Worm (Caenorhabditis elegans): Measurements from ENCODE around the gene srh-213.
"Not testable (repeated sequence)": the region's sequence is repeated elsewhere in the genome, so short reads cannot be mapped to it uniquely, and the experiment has no call there.

srh-213 gene

DNA sequence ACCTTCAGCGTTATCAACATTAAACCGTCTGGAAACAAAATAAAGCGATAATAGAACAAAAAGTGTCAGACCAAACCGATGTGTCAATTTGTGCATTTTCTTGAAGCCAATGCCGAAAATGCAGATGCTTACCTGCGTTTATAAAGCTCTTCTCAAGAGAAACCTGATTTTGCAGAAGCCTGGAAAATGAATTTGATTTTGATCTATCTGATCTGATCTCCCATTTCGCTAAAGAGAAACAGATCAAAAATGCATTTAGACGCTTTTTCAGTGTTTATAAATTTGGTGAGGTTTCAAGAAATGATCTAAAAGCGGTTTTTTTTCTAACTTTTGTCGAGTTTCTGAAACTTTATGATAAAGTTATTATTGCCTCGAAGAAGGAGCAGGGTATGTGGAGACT, 32.0 kb downstream of the srh-213 start, which contains the start of gene T24A6.16:
Gene T24A6.16, minus strand, starts transcription at position 101 of the 400 bp plus-strand sequence.
- not testable (repeated sequence) for TF ChIP-seq mls-2 (tag; optimal IDR thresholded peaks at IDR 0.05); ham-2 (GFP tag; optimal IDR thresholded peaks at IDR 0.05); unc-39 (tag; optimal IDR thresholded peaks at IDR 0.05)

DNA sequence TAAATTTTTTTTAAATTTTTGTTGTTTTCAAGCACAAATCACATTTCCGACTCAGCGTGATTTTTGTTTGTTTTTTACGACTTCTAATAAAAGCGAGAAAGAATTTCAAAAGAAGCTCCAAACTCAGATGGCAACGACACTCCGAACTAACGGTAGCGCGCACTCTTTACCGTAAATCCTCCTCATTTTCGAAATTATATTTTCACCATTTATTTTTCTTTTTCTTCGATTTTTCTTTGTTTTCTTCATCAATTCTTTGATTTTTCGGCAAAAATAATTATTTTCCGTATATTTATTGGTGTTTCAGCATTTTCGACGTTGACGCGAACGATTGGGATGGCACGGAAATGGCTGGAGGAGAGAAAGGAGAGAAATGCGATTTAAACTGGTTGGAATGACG, 36.1 kb downstream of the srh-213 start, which contains the start of gene T24A6.1:
Gene T24A6.1, plus strand, starts transcription at position 301 of the 400 bp plus-strand sequence.
- TF ChIP-seq snpc-4 (tag; optimal IDR thresholded peaks at IDR 0.05); nhr-12 (tag; optimal IDR thresholded peaks at IDR 0.05); elt-1 (tag; optimal IDR thresholded peaks at IDR 0.05; ENCODE audit: borderline replicate concordance, insufficient read depth): not testable (repeated sequence)

- TF ChIP-seq tbx-8 (GFP tag; optimal IDR thresholded peaks at IDR 0.05): no peak
- TF ChIP-seq elt-3 (tag; optimal IDR thresholded peaks at IDR 0.05): no peak
- TF ChIP-seq nhr-12 (tag; optimal IDR thresholded peaks at IDR 0.05): no peak
- no peak for TF ChIP-seq nhr-76 (tag; optimal IDR thresholded peaks at IDR 0.05)
- no peak for TF ChIP-seq sptf-1 (tag; optimal IDR thresholded peaks at IDR 0.05)
- no peak for TF ChIP-seq zip-8 (tag; optimal IDR thresholded peaks at IDR 0.05)
- no peak for TF ChIP-seq unc-62 (GFP tag; optimal IDR thresholded peaks at IDR 0.05)
- TF ChIP-seq hlh-1 (tag; optimal IDR thresholded peaks at IDR 0.05): no peak
- no peak for TF ChIP-seq drap-1 (GFP tag; optimal IDR thresholded peaks at IDR 0.05)
- TF ChIP-seq M03D4.4 (tag; optimal IDR thresholded peaks at IDR 0.05): no peak
- TF ChIP-seq bed-3 (GFP tag; optimal IDR thresholded peaks at IDR 0.05): no peak
- TF ChIP-seq mep-1 (tag; optimal IDR thresholded peaks at IDR 0.05): no peak
- TF ChIP-seq nhr-28 (tag; optimal IDR thresholded peaks at IDR 0.05): no peak
- TF ChIP-seq lin-32 (GFP tag; optimal IDR thresholded peaks at IDR 0.05): no peak
Measured at ce11 chrV:3557422-3557821, 37.4 kb downstream of the srh-213 start, which contains the start of gene grl-31. TSS of gene grl-31 (minus strand) at chrV:3557778.

- TF ChIP-seq mab-5 (tag; optimal IDR thresholded peaks at IDR 0.05) (no peak), nhr-28 (tag; optimal IDR thresholded peaks at IDR 0.05) (no peak), pha-4 (tag; optimal IDR thresholded peaks at IDR 0.05) (no peak), zip-8 (tag; optimal IDR thresholded peaks at IDR 0.05) (peak; percentile 20), ces-1 (GFP tag; optimal IDR thresholded peaks at IDR 0.05) (no peak), unc-39 (tag; optimal IDR thresholded peaks at IDR 0.05) (no peak), elt-3 (tag; optimal IDR thresholded peaks at IDR 0.05) (no peak)
Measured at ce11 chrV:3555986-3556385, 38.9 kb downstream of the srh-213 start, which contains the start of gene grl-30. TSS of gene grl-30 (plus strand) at chrV:3556286.

ce11 chrV:3554869-3555268, 40.0 kb downstream of the srh-213 start, which contains the start of gene grl-29:
TSS of gene grl-29 (minus strand) at chrV:3555236.
- TF ChIP-seq zip-8 (tag; optimal IDR thresholded peaks at IDR 0.05) (no peak), ceh-39 (tag; optimal IDR thresholded peaks at IDR 0.05) (no peak), flh-1 (GFP tag; optimal IDR thresholded peaks at IDR 0.05) (no peak), mab-5 (tag; optimal IDR thresholded peaks at IDR 0.05) (no peak), lin-32 (GFP tag; optimal IDR thresholded peaks at IDR 0.05) (no peak), mls-2 (tag; optimal IDR thresholded peaks at IDR 0.05) (no peak), ceh-83 (GFP tag; optimal IDR thresholded peaks at IDR 0.05) (no peak), pha-4 (tag; optimal IDR thresholded peaks at IDR 0.05) (no peak), ham-2 (GFP tag; optimal IDR thresholded peaks at IDR 0.05) (no peak), nhr-237 (tag; optimal IDR thresholded peaks at IDR 0.05) (no peak), blmp-1 (tag; optimal IDR thresholded peaks at IDR 0.05) (no peak), elt-1 (tag; optimal IDR thresholded peaks at IDR 0.05; ENCODE audit: borderline replicate concordance, insufficient read depth) (no peak), lin-13 (tag; optimal IDR thresholded peaks at IDR 0.05) (no peak)

ce11 chrV:3552740-3553469, 41.9 kb downstream of the srh-213 start, which contains the start of gene T24A6.20:
TSS of gene T24A6.20 (plus strand) at chrV:3553134.
- no peak for TF ChIP-seq ztf-11 (tag; optimal IDR thresholded peaks at IDR 0.05)
- TF ChIP-seq unc-39 (tag; optimal IDR thresholded peaks at IDR 0.05): no peak
- no peak for TF ChIP-seq nhr-28 (tag; optimal IDR thresholded peaks at IDR 0.05)
- no peak for TF ChIP-seq cnd-1 (tag; optimal IDR thresholded peaks at IDR 0.05)
- TF ChIP-seq blmp-1 (tag; optimal IDR thresholded peaks at IDR 0.05): no peak
- TF ChIP-seq ceh-39 (tag; optimal IDR thresholded peaks at IDR 0.05): peak; percentile 5
- TF ChIP-seq ceh-83 (GFP tag; optimal IDR thresholded peaks at IDR 0.05): no peak

Measured in whole organism, mixed stage, embryonic.